Fruit fly (Drosophila melanogaster): ENCODE data around the gene CG12498.
A peak's percentile ranks its signal among the peaks of the same experiment; 100 is the strongest.

The CG12498 gene

DNA sequence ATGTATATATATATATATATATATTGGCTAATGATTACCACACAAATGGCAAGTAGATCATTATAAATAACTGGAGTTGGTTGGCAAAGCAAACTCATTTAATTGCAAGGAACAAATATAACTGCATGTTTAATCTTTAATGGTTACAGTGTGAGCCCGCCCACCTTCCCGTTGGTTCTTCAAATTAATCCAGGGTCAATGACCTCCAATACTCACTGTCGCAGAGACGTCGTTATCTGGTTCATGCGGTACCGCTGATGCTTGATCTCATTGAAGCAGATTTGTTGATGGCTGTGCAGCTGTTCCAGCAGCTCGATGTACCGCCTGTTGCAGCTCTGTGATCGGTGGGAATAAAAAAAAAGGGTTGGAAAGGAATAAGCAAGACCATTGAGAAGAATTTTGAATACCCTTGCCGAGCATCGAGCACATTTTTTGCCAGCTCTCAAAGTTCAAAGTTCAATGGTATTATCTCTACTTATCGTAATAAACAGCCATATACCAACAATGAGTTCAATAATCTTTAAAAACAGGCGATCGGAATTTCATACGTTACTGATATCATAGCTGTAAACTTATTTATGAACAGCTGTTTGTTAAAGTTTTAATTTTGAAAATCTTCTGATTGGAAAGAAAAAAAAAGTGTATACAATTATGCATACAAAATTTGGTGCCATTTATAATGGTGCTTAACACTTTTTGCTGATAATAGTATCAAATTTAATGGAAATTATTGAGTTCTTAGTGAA is 21.2 kb upstream of the CG12498 start (continued):
- TF ChIP-seq gfzf (GFP tag; optimal IDR thresholded peaks at IDR 0.05): no peak
- no peak for TF ChIP-seq pzg (GFP tag; optimal IDR thresholded peaks at IDR 0.05)
- peak in 1 of 2 experiments; percentile 34 for TF ChIP-seq Hr78 (GFP tag; optimal IDR thresholded peaks at IDR 0.05)
- TF ChIP-seq CG14965 (GFP tag; optimal IDR thresholded peaks at IDR 0.05; ENCODE audit: borderline replicate concordance): no peak
- TF ChIP-seq fd64A (GFP tag; optimal IDR thresholded peaks at IDR 0.05): no peak
- no peak for TF ChIP-seq CG18764 (GFP tag; optimal IDR thresholded peaks at IDR 0.05)
- no peak for TF ChIP-seq bbx (GFP tag; IDR thresholded peaks at IDR 0.05; ENCODE audit: partially characterized antibody)
- TF ChIP-seq Max (GFP tag; optimal IDR thresholded peaks at IDR 0.05): no peak
- no peak for TF ChIP-seq lmd (GFP tag; IDR thresholded peaks at IDR 0.05)
- no peak for TF ChIP-seq kah (GFP tag; optimal IDR thresholded peaks at IDR 0.05)
- TF ChIP-seq CG30403 (GFP tag; optimal IDR thresholded peaks at IDR 0.05): peak; percentile 19
- TF ChIP-seq hkb (optimal IDR thresholded peaks at IDR 0.05): no peak
- no peak for TF ChIP-seq hkb (GFP tag; IDR thresholded peaks at IDR 0.05)
- no peak for TF ChIP-seq CG3407 (GFP tag; optimal IDR thresholded peaks at IDR 0.05)
- TF ChIP-seq CG2875 (GFP tag; optimal IDR thresholded peaks at IDR 0.05): no peak
- TF ChIP-seq Mes4 (GFP tag; optimal IDR thresholded peaks at IDR 0.05): no peak
- TF ChIP-seq insv (GFP tag; optimal IDR thresholded peaks at IDR 0.05): no peak
- TF ChIP-seq Nf-YB (GFP tag; optimal IDR thresholded peaks at IDR 0.05): no peak
- no peak for TF ChIP-seq ci (GFP tag; IDR thresholded peaks at IDR 0.05)
- no peak for TF ChIP-seq gt (GFP tag; IDR thresholded peaks at IDR 0.05)
- peak; percentile 7 for TF ChIP-seq nmo (GFP tag; optimal IDR thresholded peaks at IDR 0.05)
- no peak for TF ChIP-seq CG4730 (GFP tag; IDR thresholded peaks at IDR 0.05)
- no peak for TF ChIP-seq CG13287 (GFP tag; IDR thresholded peaks at IDR 0.05; ENCODE audit: partially characterized antibody)
- no peak for TF ChIP-seq ranshi (GFP tag; IDR thresholded peaks at IDR 0.05)
- no peak for TF ChIP-seq Hsf (GFP tag; optimal IDR thresholded peaks at IDR 0.05)
- TF ChIP-seq kni (GFP tag; optimal IDR thresholded peaks at IDR 0.05): no peak
- TF ChIP-seq CoRest (tag; optimal IDR thresholded peaks at IDR 0.05): peak; percentile 8
- no peak for TF ChIP-seq ab (GFP tag; optimal IDR thresholded peaks at IDR 0.05)
- TF ChIP-seq NfI (GFP tag; optimal IDR thresholded peaks at IDR 0.05): no peak
- TF ChIP-seq B-H1 (GFP tag; IDR thresholded peaks at IDR 0.05): no peak
- no peak for TF ChIP-seq CG7928 (GFP tag; optimal IDR thresholded peaks at IDR 0.05)
- TF ChIP-seq lov (optimal IDR thresholded peaks at IDR 0.05): no peak
- no peak for TF ChIP-seq lov (GFP tag; IDR thresholded peaks at IDR 0.05)
- TF ChIP-seq BtbVII (GFP tag; optimal IDR thresholded peaks at IDR 0.05): no peak
- no peak for TF ChIP-seq CG18476 (GFP tag; optimal IDR thresholded peaks at IDR 0.05)
- peak; percentile 37 for TF ChIP-seq row (GFP tag; IDR thresholded peaks at IDR 0.05)
- peak; percentile 14; the same call in 1 of the 3 replicates for TF ChIP-seq tgo (GFP tag; IDR thresholded peaks at IDR 0.05)

DNA sequence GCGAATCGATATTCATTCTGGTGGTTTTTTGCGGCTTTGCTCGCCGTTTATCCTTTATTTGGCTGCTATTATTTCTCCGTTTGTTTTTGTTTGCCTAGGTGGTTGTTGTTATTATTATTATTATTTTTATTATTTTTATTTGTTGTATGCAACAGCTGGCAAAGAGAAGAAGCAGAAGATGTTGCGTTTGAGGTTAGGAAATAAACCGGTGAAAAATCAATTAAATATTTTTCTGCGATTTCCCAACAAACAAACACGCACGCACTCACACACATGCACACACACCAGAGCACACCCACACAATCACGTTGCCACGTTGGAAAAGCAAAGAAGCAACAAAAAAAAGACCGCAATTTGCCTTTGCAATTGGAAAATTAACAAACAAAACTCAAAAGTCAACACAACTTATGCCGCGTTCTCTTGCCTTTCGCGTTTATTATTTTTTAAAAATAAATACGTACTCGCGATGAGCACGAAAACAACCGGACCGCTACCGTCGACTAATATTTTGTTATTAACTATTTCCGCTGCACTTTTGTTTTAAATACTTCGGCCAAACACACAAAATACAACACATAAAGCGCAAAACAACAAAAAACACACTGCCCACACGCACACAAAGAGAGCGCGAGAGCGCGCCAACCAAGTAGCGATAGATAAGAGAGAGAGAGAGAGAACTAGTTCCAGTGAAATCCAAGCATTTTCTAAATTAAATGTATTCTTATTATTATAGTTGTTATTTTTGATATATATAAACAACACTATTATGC is 20.2 kb upstream of the CG12498 start:
- no peak for TF ChIP-seq stc (GFP tag; IDR thresholded peaks at IDR 0.05)
- TF ChIP-seq Dek (tag; optimal IDR thresholded peaks at IDR 0.05): no peak
- TF ChIP-seq sqz (GFP tag; optimal IDR thresholded peaks at IDR 0.05): peak; percentile 30
- no peak for TF ChIP-seq CG31441 (GFP tag; IDR thresholded peaks at IDR 0.05)
- TF ChIP-seq lbe (GFP tag; optimal IDR thresholded peaks at IDR 0.05): no peak
- TF ChIP-seq ab (GFP tag; optimal IDR thresholded peaks at IDR 0.05): no peak
- no peak for TF ChIP-seq Myb (GFP tag; optimal IDR thresholded peaks at IDR 0.05)
- TF ChIP-seq CG12155 (GFP tag; optimal IDR thresholded peaks at IDR 0.05): no peak
- TF ChIP-seq slbo (GFP tag; IDR thresholded peaks at IDR 0.05): no peak
- TF ChIP-seq HmgD (GFP tag; optimal IDR thresholded peaks at IDR 0.05): no peak
- TF ChIP-seq CG1832 (GFP tag; optimal IDR thresholded peaks at IDR 0.05): no peak
- peak; percentile 27; the same call in 1 of the 2 replicates for TF ChIP-seq Drgx (GFP tag; IDR thresholded peaks at IDR 0.05)
- TF ChIP-seq CG8290 (GFP tag; optimal IDR thresholded peaks at IDR 0.05): no peak
- TF ChIP-seq CG8290 (tag; optimal IDR thresholded peaks at IDR 0.05): no peak
- TF ChIP-seq crol (GFP tag; IDR thresholded peaks at IDR 0.05): no peak
